Fruit fly (Drosophila melanogaster) whole organism, embryonic: ENCODE data around the gene CG32271.
A peak's percentile ranks its signal among the peaks of the same experiment; 100 is the strongest.

Experiments
- Adf1 ChIP-seq: fragments of 200-800 bp; sonication (Bioruptor generic); IDR thresholded peaks from 2 replicates; pipeline ENCODE4 v1.3.6; 2022; ENCODE audit warnings: missing biosample characterization, missing genetic modification characterization
- Aef1 ChIP-seq: fragments of 200-800 bp; sonication (Bioruptor generic); IDR thresholded peaks from 3 replicates; pipeline ENCODE4 v1.3.6; 2022; ENCODE audit warnings: missing biosample characterization, missing genetic modification characterization
- Atf6 ChIP-seq: fragments of 200-800 bp; sonication (Bioruptor generic); IDR thresholded peaks from 2 replicates; pipeline ENCODE4 v1.3.6; 2022; ENCODE audit warnings: missing biosample characterization, missing genetic modification characterization
- C15 ChIP-seq: fragments of 200-800 bp; sonication (Bioruptor generic); IDR thresholded peaks from 3 replicates; pipeline ENCODE4 v1.3.6; 2022; ENCODE audit warnings: missing biosample characterization, missing genetic modification characterization
- CG11456 ChIP-seq: fragments of 200-800 bp; sonication (Bioruptor generic); IDR thresholded peaks from 3 replicates; pipeline ENCODE4 v1.3.6; 2022; ENCODE audit warnings: missing biosample characterization, missing genetic modification characterization
- CG12155 ChIP-seq: fragments of 200-800 bp; sonication (Bioruptor generic); optimal IDR thresholded peaks from 3 replicates; lab custom pipeline; 2016; ENCODE audit warnings: missing biosample characterization, missing genetic modification characterization
- CG13296 ChIP-seq: fragments of 200-800 bp; sonication (Bioruptor generic); optimal IDR thresholded peaks from 3 replicates; lab custom pipeline; 2018; ENCODE audit warnings: missing biosample characterization, mild to moderate bottlenecking, missing genetic modification characterization
- CG14710 ChIP-seq: fragments of 200-800 bp; sonication (Bioruptor generic); optimal IDR thresholded peaks from 3 replicates; lab custom pipeline; 2019; ENCODE audit warnings: missing biosample characterization, mild to moderate bottlenecking, missing genetic modification characterization, moderate library complexity
- CG18619 ChIP-seq: fragments of 200-800 bp; sonication (Bioruptor generic); optimal IDR thresholded peaks from 3 replicates; lab custom pipeline; 2017; ENCODE audit warnings: missing biosample characterization, mild to moderate bottlenecking, missing genetic modification characterization
- CG2889 ChIP-seq: fragments of 200-800 bp; sonication (Bioruptor generic); IDR thresholded peaks from 3 replicates; pipeline ENCODE4 v1.3.6; 2022; ENCODE audit warnings: missing biosample characterization, missing genetic modification characterization
- CG3407 ChIP-seq: fragments of 200-800 bp; sonication (Bioruptor generic); optimal IDR thresholded peaks from 2 replicates; lab custom pipeline; 2018; ENCODE audit warnings: missing biosample characterization, mild to moderate bottlenecking, missing genetic modification characterization
- CG3838 ChIP-seq: fragments of 200-800 bp; sonication (Bioruptor generic); optimal IDR thresholded peaks from 3 replicates; lab custom pipeline; 2016; ENCODE audit warnings: missing biosample characterization, missing genetic modification characterization
- CG6272 ChIP-seq: fragments of 200-800 bp; sonication (Bioruptor generic); IDR thresholded peaks from 2 replicates; pipeline ENCODE4 v1.3.6; 2022; ENCODE audit warnings: missing biosample characterization, missing genetic modification characterization
- CG8089 ChIP-seq: fragments of 200-800 bp; sonication (Bioruptor generic); optimal IDR thresholded peaks from 3 replicates; lab custom pipeline; 2016; ENCODE audit warnings: missing biosample characterization, missing genetic modification characterization
- CG8478 ChIP-seq: fragments of >200 bp; optimal IDR thresholded peaks from 2 replicates; lab custom pipeline; 2018
- CG9437 ChIP-seq: fragments of 200-800 bp; sonication (Bioruptor generic); optimal IDR thresholded peaks from 2 replicates; lab custom pipeline; 2018; ENCODE audit warnings: missing biosample characterization, mild to moderate bottlenecking, missing genetic modification characterization
- CoRest ChIP-seq: fragments of 200-800 bp; sonication (Bioruptor generic); optimal IDR thresholded peaks from 3 replicates; lab custom pipeline; 2018; ENCODE audit warnings: missing biosample characterization, mild to moderate bottlenecking, missing genetic modification characterization, moderate library complexity
- ERR ChIP-seq: fragments of 200-800 bp; sonication (Bioruptor generic); optimal IDR thresholded peaks from 2 replicates; lab custom pipeline; 2016; ENCODE audit warnings: missing biosample characterization, missing genetic modification characterization
- Ets97D ChIP-seq: fragments of 200-800 bp; sonication (Bioruptor generic); optimal IDR thresholded peaks from 3 replicates; lab custom pipeline; 2016; ENCODE audit warnings: missing biosample characterization, missing genetic modification characterization
- H15 ChIP-seq: fragments of 200-800 bp; sonication (Bioruptor generic); IDR thresholded peaks from 3 replicates; pipeline ENCODE4 v1.3.6; 2022; ENCODE audit warnings: missing biosample characterization, missing genetic modification characterization
- MBD-R2 ChIP-seq: fragments of 200-800 bp; sonication (Bioruptor generic); IDR thresholded peaks from 2 replicates; pipeline ENCODE4 v1.3.6; 2022; ENCODE audit warnings: missing biosample characterization, missing genetic modification characterization
- Myb ChIP-seq: fragments of 200-800 bp; sonication (Bioruptor generic); optimal IDR thresholded peaks from 2 replicates; lab custom pipeline; 2016; ENCODE audit warnings: missing biosample characterization, missing genetic modification characterization
- Nf-YC ChIP-seq: fragments of 200-800 bp; optimal IDR thresholded peaks from 3 replicates; lab custom pipeline; 2019; ENCODE audit warnings: missing biosample characterization, mild to moderate bottlenecking, missing genetic modification characterization, moderate library complexity
- Ravus ChIP-seq: fragments of 200-800 bp; sonication (Bioruptor generic); IDR thresholded peaks from 2 replicates; pipeline ENCODE4 v1.3.6; 2022; ENCODE audit warnings: missing biosample characterization, missing genetic modification characterization
- Rx ChIP-seq: fragments of 200-800 bp; sonication (Bioruptor generic); IDR thresholded peaks from 2 replicates; pipeline ENCODE4 v1.3.6; 2022; ENCODE audit warnings: missing biosample characterization, missing genetic modification characterization
- Ssrp ChIP-seq: fragments of 200-800 bp; sonication (Bioruptor generic); optimal IDR thresholded peaks from 2 replicates; lab custom pipeline; 2018; ENCODE audit warnings: missing biosample characterization, mild to moderate bottlenecking, missing genetic modification characterization, moderate library complexity
- Xbp1 ChIP-seq: fragments of 200-800 bp; sonication (Bioruptor generic); optimal IDR thresholded peaks from 3 replicates; lab custom pipeline; 2016; ENCODE audit warnings: missing biosample characterization, mild to moderate bottlenecking, missing genetic modification characterization
- Xrp1 ChIP-seq: fragments of 200-800 bp; sonication (Bioruptor generic); IDR thresholded peaks from 2 replicates; pipeline ENCODE4 v1.3.6; 2022; ENCODE audit warnings: missing biosample characterization, missing genetic modification characterization
- ap ChIP-seq: fragments of 200-800 bp; sonication (Bioruptor generic); IDR thresholded peaks from 2 replicates; pipeline ENCODE4 v1.3.6; 2022; ENCODE audit warnings: missing biosample characterization, missing genetic modification characterization
- cwo ChIP-seq: fragments of 200-800 bp; sonication (Bioruptor generic); optimal IDR thresholded peaks from 3 replicates; lab custom pipeline; 2017; ENCODE audit warnings: missing biosample characterization, missing genetic modification characterization, mild to moderate bottlenecking, moderate library complexity, missing genetic modification reagents
- dati ChIP-seq: fragments of 200-800 bp; sonication (Bioruptor generic); IDR thresholded peaks from 2 replicates; pipeline ENCODE4 v1.3.6; 2022; ENCODE audit warnings: missing biosample characterization, missing genetic modification characterization
- dpn ChIP-seq, 2 experiments: fragments of 200-800 bp; sonication (Bioruptor generic); optimal IDR thresholded peaks; 3 replicates each; lab custom pipeline; 2016; ENCODE audit warnings: missing biosample characterization in 2 of 2, missing genetic modification characterization in 2 of 2
- ftz-f1 ChIP-seq: fragments of 200-800 bp; sonication (Bioruptor generic); optimal IDR thresholded peaks from 2 replicates; lab custom pipeline; 2016; ENCODE audit warnings: missing biosample characterization, missing genetic modification characterization
- gem ChIP-seq: fragments of 200-800 bp; sonication (Bioruptor generic); optimal IDR thresholded peaks from 2 replicates; lab custom pipeline; 2019; ENCODE audit warnings: missing biosample characterization, mild to moderate bottlenecking, missing genetic modification characterization, moderate library complexity
- gt ChIP-seq: fragments of 200-800 bp; sonication (Bioruptor generic); IDR thresholded peaks from 2 replicates; pipeline ENCODE4 v1.3.6; 2022; ENCODE audit warnings: missing biosample characterization, missing genetic modification characterization
- h ChIP-seq: fragments of >200 bp; optimal IDR thresholded peaks from 2 replicates; lab custom pipeline; 2017
- hb ChIP-seq: fragments of 200-800 bp; sonication (Bioruptor generic); IDR thresholded peaks from 3 replicates; pipeline ENCODE4 v1.3.6; 2022; ENCODE audit warnings: missing biosample characterization, missing genetic modification characterization; ENCODE audit not compliant: partially characterized antibody
- her ChIP-seq: fragments of 200-800 bp; sonication (Bioruptor generic); optimal IDR thresholded peaks from 2 replicates; lab custom pipeline; 2016; ENCODE audit warnings: missing biosample characterization, missing genetic modification characterization
- jumu ChIP-seq: fragments of 200-800 bp; sonication (Bioruptor generic); optimal IDR thresholded peaks from 3 replicates; lab custom pipeline; 2016; ENCODE audit warnings: missing biosample characterization, missing genetic modification characterization
- kni ChIP-seq: fragments of 200-800 bp; sonication (Bioruptor generic); optimal IDR thresholded peaks from 3 replicates; lab custom pipeline; 2017; ENCODE audit warnings: mild to moderate bottlenecking, missing biosample characterization, missing genetic modification reagents, missing genetic modification characterization
- knrl ChIP-seq: fragments of 200-800 bp; sonication (Bioruptor generic); IDR thresholded peaks from 3 replicates; pipeline ENCODE4 v1.3.6; 2022; ENCODE audit warnings: missing biosample characterization, missing genetic modification characterization; ENCODE audit not compliant: partially characterized antibody
- lab ChIP-seq: fragments of 200-800 bp; sonication (Bioruptor generic); optimal IDR thresholded peaks from 3 replicates; lab custom pipeline; 2017; ENCODE audit warnings: missing biosample characterization, missing genetic modification characterization, mild to moderate bottlenecking, moderate library complexity, missing genetic modification reagents
- lola ChIP-seq, 3 experiments: fragments of >200 bp in 2 of 3; fragments of 200-800 bp in 1 of 3; sonication (Bioruptor generic) in 1 of 3; optimal IDR thresholded peaks; 2 replicates each; lab custom pipeline; 2017 to 2019; ENCODE audit warnings: missing biosample characterization in 3 of 3, missing genetic modification characterization in 3 of 3, mild to moderate bottlenecking in 1 of 3, moderate library complexity in 1 of 3
- luna ChIP-seq: fragments of 200-800 bp; sonication (Bioruptor generic); optimal IDR thresholded peaks from 2 replicates; lab custom pipeline; 2016; ENCODE audit warnings: missing biosample characterization, missing genetic modification characterization
- otp ChIP-seq: fragments of 200-800 bp; sonication (Bioruptor generic); IDR thresholded peaks from 3 replicates; pipeline ENCODE4, ENCODE4 v1.3.6; 2022; ENCODE audit warnings: missing biosample characterization, missing genetic modification characterization
- pum ChIP-seq: fragments of 200-800 bp; sonication (Bioruptor generic); optimal IDR thresholded peaks from 2 replicates; lab custom pipeline; 2016; ENCODE audit warnings: missing biosample characterization, missing genetic modification characterization
- pzg ChIP-seq: fragments of 200-800 bp; sonication (Bioruptor generic); optimal IDR thresholded peaks from 3 replicates; lab custom pipeline; 2018; ENCODE audit warnings: missing biosample characterization, mild to moderate bottlenecking, missing genetic modification characterization, moderate library complexity
- ro ChIP-seq: fragments of 200-800 bp; sonication (Bioruptor generic); IDR thresholded peaks from 2 replicates; pipeline ENCODE4 v1.3.6; 2022; ENCODE audit warnings: missing biosample characterization, missing genetic modification characterization
- sima ChIP-seq: fragments of 200-800 bp; sonication (Bioruptor generic); optimal IDR thresholded peaks from 2 replicates; lab custom pipeline; 2016; ENCODE audit warnings: missing biosample characterization, missing genetic modification characterization
- ttk ChIP-seq: fragments of 200-800 bp; sonication (Bioruptor generic); IDR thresholded peaks from 2 replicates; pipeline ENCODE4 v2.1.2; 2022; ENCODE audit warnings: missing biosample characterization, missing genetic modification characterization
- tup ChIP-seq: fragments of 200-800 bp; sonication (Bioruptor generic); optimal IDR thresholded peaks from 2 replicates; lab custom pipeline; 2016; ENCODE audit warnings: missing biosample characterization, mild to moderate bottlenecking, missing genetic modification characterization, moderate library complexity
- tx ChIP-seq: fragments of 200-800 bp; sonication (Bioruptor generic); optimal IDR thresholded peaks from 2 replicates; lab custom pipeline; 2016; ENCODE audit warnings: missing biosample characterization, missing genetic modification characterization

CG32271 gene

DNA sequence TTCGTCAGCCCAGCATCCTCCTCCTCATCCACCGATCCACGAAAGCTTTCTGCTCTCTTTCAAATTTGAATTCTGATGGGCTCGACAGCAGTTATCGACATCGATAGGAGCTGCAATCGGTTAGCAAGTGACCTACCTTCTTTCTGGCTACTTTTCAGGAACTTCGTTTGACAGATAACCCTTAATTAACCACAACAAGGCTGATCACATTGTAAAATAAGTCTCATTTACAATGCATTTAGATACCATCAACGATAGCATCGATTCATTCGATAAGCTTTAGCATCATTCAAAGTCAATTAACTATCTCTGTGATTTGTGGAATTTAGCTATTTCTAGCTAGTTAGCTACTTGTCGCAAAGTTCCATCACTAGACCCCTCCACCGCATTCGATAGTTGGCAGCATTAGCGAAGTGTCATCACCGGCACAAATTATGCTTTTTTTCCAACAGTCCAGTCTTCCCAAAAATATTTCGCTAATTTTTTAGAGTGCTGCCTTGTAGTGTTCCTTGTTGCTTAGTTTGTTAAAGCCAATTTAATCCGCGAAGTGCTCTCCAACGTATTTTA lies 24.3 kb downstream of the CG32271 start, which contains the start of the genes MnM and Girdin (continued):
- TF ChIP-seq CG9437 (no peak), CG6272 (GFP tag; lab: Robert Waterston, UW) (peak; percentile 41; the same call in 1 of the 2 replicates), kni (no peak), CG18619 (GFP tag; lab: Kevin White, UChicago) (peak; percentile 36), ap (GFP tag; lab: Robert Waterston, UW) (no peak), lab (GFP tag; lab: Kevin White, UChicago) (no peak), CG8089 (GFP tag; lab: Kevin White, UChicago) (peak; percentile 64), gem (tag; lab: Kevin White, UChicago) (no peak), ERR (GFP tag; lab: Kevin White, UChicago) (peak; percentile 55), Nf-YC (tag; lab: Kevin White, UChicago) (no peak), hb (GFP tag; lab: Robert Waterston, UW) (peak; percentile 76; the same call in 2 of the 3 replicates), H15 (GFP tag; lab: Robert Waterston, UW) (no peak), ro (no peak), Xbp1 (GFP tag; lab: Kevin White, UChicago) (peak; percentile 79), CG13296 (GFP tag; lab: Kevin White, UChicago) (no peak), Ssrp (tag; lab: Kevin White, UChicago) (peak; percentile 46), Atf6 (no peak; the same call in 1 of the 2 replicates), knrl (GFP tag; lab: Robert Waterston, UW) (peak; percentile 88), tx (GFP tag; lab: Kevin White, UChicago) (peak; percentile 74), sima (GFP tag; lab: Kevin White, UChicago) (no peak), Myb (GFP tag; lab: Kevin White, UChicago) (peak; percentile 89), Aef1 (0 out of 3 replicates have a peak, but pooled peaks have one; percentile 21), dati (GFP tag; lab: Robert Waterston, UW) (no peak), her (GFP tag; lab: Kevin White, UChicago) (peak; percentile 75), CG14710 (tag; lab: Kevin White, UChicago) (peak; percentile 75), otp (GFP tag; lab: Robert Waterston, UW) (no peak), CG3407 (GFP tag; lab: Kevin White, UChicago) (no peak), cwo (GFP tag; lab: Kevin White, UChicago) (no peak), CG3838 (no peak), CG12155 (GFP tag; lab: Kevin White, UChicago) (peak; percentile 71), CG11456 (peak; percentile 57; the same call in 2 of the 3 replicates), h (lab: Kevin White, UChicago) (no peak), dpn (GFP tag; optimal IDR thresholded peaks at IDR 0.05; lab: Kevin White, UChicago) (peak; percentile 77 to 83), CG2889 (no peak), lola (GFP tag; optimal IDR thresholded peaks at IDR 0.05; lab: Kevin White, UChicago) (peak in 1 of 3 experiments; percentile 58), CG8478 (no peak), jumu (GFP tag; lab: Kevin White, UChicago) (peak; percentile 86), CoRest (tag; lab: Kevin White, UChicago) (peak; percentile 81), gt (no peak), tup (GFP tag; lab: Kevin White, UChicago) (no peak), Xrp1 (peak; percentile 41; the same call in 1 of the 2 replicates), luna (GFP tag; lab: Kevin White, UChicago) (peak; percentile 3), MBD-R2 (GFP tag; lab: Robert Waterston, UW) (peak; percentile 63; the same call in 1 of the 2 replicates), Rx (no peak), pum (GFP tag; lab: Kevin White, UChicago) (peak; percentile 79), Ets97D (peak; percentile 79), ftz-f1 (GFP tag; lab: Kevin White, UChicago) (no peak), pzg (GFP tag; lab: Kevin White, UChicago) (peak; percentile 82), Ravus (GFP tag; lab: Robert Waterston, UW) (no peak), C15 (GFP tag; lab: Robert Waterston, UW) (no peak), ttk (GFP tag; lab: Robert Waterston, UW) (no peak), Adf1 (GFP tag; lab: Robert Waterston, UW) (no peak)
